Fruit fly (Drosophila melanogaster): ENCODE measurements around the gene Uch.

Uch gene

dm6 chr2L:2226259-2227121 lies 12.5 kb upstream of the Uch start, which contains the start of the genes CG15387 and sau (continued):
- TF ChIP-seq sna (GFP tag; IDR thresholded peaks at IDR 0.05; ENCODE audit: partially characterized antibody) (peak; percentile 94), cad (GFP tag; optimal IDR thresholded peaks at IDR 0.05) (no peak), CG14667 (GFP tag; IDR thresholded peaks at IDR 0.05) (peak; percentile 65), gce (GFP tag; IDR thresholded peaks at IDR 0.05) (peak; percentile 48; the same call in 1 of the 3 replicates), Taf1 (GFP tag; IDR thresholded peaks at IDR 0.05) (peak; percentile 69; the same call in 1 of the 2 replicates), CG10321 (GFP tag; IDR thresholded peaks at IDR 0.05) (peak; percentile 36; the same call in 1 of the 2 replicates), Hr3 (GFP tag; optimal IDR thresholded peaks at IDR 0.05) (peak; percentile 85), pum (GFP tag; optimal IDR thresholded peaks at IDR 0.05) (peak; percentile 93), chif (GFP tag; optimal IDR thresholded peaks at IDR 0.05) (peak; percentile 86 to 91), CG17802 (tag; optimal IDR thresholded peaks at IDR 0.05) (peak; percentile 66), dmrt99B (tag; optimal IDR thresholded peaks at IDR 0.05) (peak; percentile 79), Nf-YC (tag; optimal IDR thresholded peaks at IDR 0.05) (peak; percentile 78), chinmo (GFP tag; IDR thresholded peaks at IDR 0.05; ENCODE audit: partially characterized antibody) (peak; percentile 87), NfI (GFP tag; optimal IDR thresholded peaks at IDR 0.05) (peak; percentile 90), CG34224 (GFP tag; IDR thresholded peaks at IDR 0.05; ENCODE audit: partially characterized antibody) (peak; percentile 93), CG15073 (GFP tag; optimal IDR thresholded peaks at IDR 0.05) (peak; percentile 49), Atf-2 (GFP tag; optimal IDR thresholded peaks at IDR 0.05) (peak; percentile 91), ab (GFP tag; optimal IDR thresholded peaks at IDR 0.05) (no peak), fd102C (GFP tag; optimal IDR thresholded peaks at IDR 0.05) (no peak), CG15696 (tag; optimal IDR thresholded peaks at IDR 0.05) (peak; percentile 86), ap (GFP tag; IDR thresholded peaks at IDR 0.05) (peak; percentile 62), CG2120 (GFP tag; optimal IDR thresholded peaks at IDR 0.05) (peak; percentile 96), gsb (GFP tag; IDR thresholded peaks at IDR 0.05) (peak; percentile 66), vfl (GFP tag; optimal IDR thresholded peaks at IDR 0.05) (peak; percentile 86), chn (GFP tag; optimal IDR thresholded peaks at IDR 0.05) (peak; percentile 93), B-H2 (GFP tag; optimal IDR thresholded peaks at IDR 0.05) (peak; percentile 94), bowl (GFP tag; IDR thresholded peaks at IDR 0.05) (no peak), fru (optimal IDR thresholded peaks at IDR 0.05) (no peak), Ets65A (GFP tag) (peak; percentile 99), CG17361 (GFP tag; IDR thresholded peaks at IDR 0.05) (peak; percentile 89), maf-S (GFP tag; optimal IDR thresholded peaks at IDR 0.05) (peak; percentile 89), CG10431 (GFP tag; optimal IDR thresholded peaks at IDR 0.05) (peak; percentile 67), ash1 (GFP tag; optimal IDR thresholded peaks at IDR 0.05) (no peak), tin (GFP tag; optimal IDR thresholded peaks at IDR 0.05) (peak; percentile 90), CG8388 (GFP tag; optimal IDR thresholded peaks at IDR 0.05) (peak; percentile 81), CG1603 (tag; optimal IDR thresholded peaks at IDR 0.05) (peak; percentile 84), Deaf1 (tag; optimal IDR thresholded peaks at IDR 0.05) (peak; percentile 59), ase (GFP tag; IDR thresholded peaks at IDR 0.05) (peak; percentile 68; the same call in 2 of the 3 replicates), CG10147 (GFP tag; optimal IDR thresholded peaks at IDR 0.05) (peak; percentile 84), CG12769 (tag; optimal IDR thresholded peaks at IDR 0.05) (peak; percentile 83), CG32767 (GFP tag; IDR thresholded peaks at IDR 0.05) (peak; percentile 85), CG5953 (GFP tag; IDR thresholded peaks at IDR 0.05) (peak; percentile 79), z (GFP tag; IDR thresholded peaks at IDR 0.05) (no peak), CG18619 (GFP tag; optimal IDR thresholded peaks at IDR 0.05) (peak; percentile 78), ci (GFP tag; IDR thresholded peaks at IDR 0.05) (peak; percentile 89), CG14050 (GFP tag; IDR thresholded peaks at IDR 0.05) (peak; percentile 71), tio (GFP tag; optimal IDR thresholded peaks at IDR 0.05) (peak; percentile 81), ewg (GFP tag; optimal IDR thresholded peaks at IDR 0.05) (peak; percentile 84), CG7372 (GFP tag; IDR thresholded peaks at IDR 0.05) (peak; percentile 83), dan (GFP tag; IDR thresholded peaks at IDR 0.05) (no peak)
